Fruit fly (Drosophila melanogaster): ENCODE measurements around the gene vilya.

The vilya gene

dm6 chrX:2743020-2743419, 16.5 kb downstream of the vilya start (continued):
- TF ChIP-seq CG14050 (GFP tag; IDR thresholded peaks at IDR 0.05), result peak; percentile 84
- peak; percentile 80 for TF ChIP-seq CG9609 (GFP tag; optimal IDR thresholded peaks at IDR 0.05)
- TF ChIP-seq chn (GFP tag; optimal IDR thresholded peaks at IDR 0.05), result peak; percentile 57
- peak; percentile 69 for TF ChIP-seq luna (GFP tag; optimal IDR thresholded peaks at IDR 0.05)
- TF ChIP-seq slou (GFP tag; optimal IDR thresholded peaks at IDR 0.05), result peak; percentile 44
- peak; percentile 42 for TF ChIP-seq CG6254 (GFP tag; optimal IDR thresholded peaks at IDR 0.05)
- no peak for TF ChIP-seq Lpt (GFP tag; optimal IDR thresholded peaks at IDR 0.05)
- TF ChIP-seq schlank (tag; optimal IDR thresholded peaks at IDR 0.05), result peak; percentile 72
- peak; percentile 74 for TF ChIP-seq CG13424 (tag; optimal IDR thresholded peaks at IDR 0.05)
- TF ChIP-seq dati (GFP tag; IDR thresholded peaks at IDR 0.05), result peak; percentile 29; the same call in 1 of the 2 replicates
- TF ChIP-seq abd-A (tag; optimal IDR thresholded peaks at IDR 0.05), result no peak
- TF ChIP-seq sima (GFP tag; optimal IDR thresholded peaks at IDR 0.05), result peak; percentile 42
- no peak for TF ChIP-seq pita (GFP tag; optimal IDR thresholded peaks at IDR 0.05)
- peak; percentile 15 for TF ChIP-seq MTF-1 (GFP tag; optimal IDR thresholded peaks at IDR 0.05; ENCODE audit: borderline replicate concordance)
- peak; percentile 86 for TF ChIP-seq Vsx1 (GFP tag; optimal IDR thresholded peaks at IDR 0.05)
- no peak for TF ChIP-seq bigmax (GFP tag; optimal IDR thresholded peaks at IDR 0.05)
- peak; percentile 56 for TF ChIP-seq gcm2 (GFP tag; optimal IDR thresholded peaks at IDR 0.05)
- TF ChIP-seq insv (GFP tag; optimal IDR thresholded peaks at IDR 0.05), result no peak
- TF ChIP-seq Dp (GFP tag; optimal IDR thresholded peaks at IDR 0.05), result no peak
- TF ChIP-seq CG12236 (GFP tag; optimal IDR thresholded peaks at IDR 0.05), result peak; percentile 20
- TF ChIP-seq org-1 (GFP tag; optimal IDR thresholded peaks at IDR 0.05), result peak; percentile 69
- TF ChIP-seq sens-2 (GFP tag; IDR thresholded peaks at IDR 0.05), result peak; percentile 72; the same call in 1 of the 2 replicates
- no peak for TF ChIP-seq cato (GFP tag; optimal IDR thresholded peaks at IDR 0.05; ENCODE audit: borderline replicate concordance)
- TF ChIP-seq nerfin-1 (tag; optimal IDR thresholded peaks at IDR 0.05), result no peak
- TF ChIP-seq CG12219 (GFP tag; optimal IDR thresholded peaks at IDR 0.05), result peak; percentile 65
- TF ChIP-seq tin (GFP tag; optimal IDR thresholded peaks at IDR 0.05), result peak; percentile 50
- TF ChIP-seq CG2116 (GFP tag; optimal IDR thresholded peaks at IDR 0.05), result no peak
- TF ChIP-seq Ada2b (GFP tag; IDR thresholded peaks at IDR 0.05), result peak; percentile 93
- TF ChIP-seq CG8290 (GFP tag; optimal IDR thresholded peaks at IDR 0.05), result no peak
- peak in 1 of 2 experiments; percentile 52 for TF ChIP-seq CG8290 (tag; optimal IDR thresholded peaks at IDR 0.05)
- TF ChIP-seq tap (tag; optimal IDR thresholded peaks at IDR 0.05), result no peak
- peak; percentile 32 for TF ChIP-seq CG18764 (GFP tag; optimal IDR thresholded peaks at IDR 0.05)
- TF ChIP-seq ash1 (GFP tag; optimal IDR thresholded peaks at IDR 0.05), result no peak
- TF ChIP-seq CG33213 (GFP tag; optimal IDR thresholded peaks at IDR 0.05), result peak; percentile 59
- TF ChIP-seq CG2889 (GFP tag; IDR thresholded peaks at IDR 0.05), result peak; percentile 87
- TF ChIP-seq fd64A (GFP tag; optimal IDR thresholded peaks at IDR 0.05), result no peak
- TF ChIP-seq CG4707 (GFP tag; optimal IDR thresholded peaks at IDR 0.05), result no peak
- TF ChIP-seq HLH4C (GFP tag; IDR thresholded peaks at IDR 0.05; ENCODE audit: partially characterized antibody), result no peak
- no peak for TF ChIP-seq zen2 (GFP tag; IDR thresholded peaks at IDR 0.05; ENCODE audit: partially characterized antibody)
- peak; percentile 82 for TF ChIP-seq HmgZ (tag; optimal IDR thresholded peaks at IDR 0.05)
- TF ChIP-seq Fer3 (tag; optimal IDR thresholded peaks at IDR 0.05), result peak; percentile 84
- peak; percentile 75 for TF ChIP-seq slp2 (GFP tag; optimal IDR thresholded peaks at IDR 0.05)
- TF ChIP-seq CG17912 (GFP tag; optimal IDR thresholded peaks at IDR 0.05), result no peak
- TF ChIP-seq bab2 (GFP tag; optimal IDR thresholded peaks at IDR 0.05), result peak; percentile 78
- peak; percentile 59 for TF ChIP-seq CG10654 (GFP tag; optimal IDR thresholded peaks at IDR 0.05)
- TF ChIP-seq odd (GFP tag; optimal IDR thresholded peaks at IDR 0.05), result peak; percentile 66
- TF ChIP-seq Sry-β (GFP tag; optimal IDR thresholded peaks at IDR 0.05), result no peak
- TF ChIP-seq Ets97D (GFP tag; optimal IDR thresholded peaks at IDR 0.05), result peak; percentile 52
- no peak for TF ChIP-seq CG2202 (tag; optimal IDR thresholded peaks at IDR 0.05)
- TF ChIP-seq CG31441 (GFP tag; IDR thresholded peaks at IDR 0.05), result peak; percentile 66; the same call in 1 of the 2 replicates
- TF ChIP-seq Dfd (GFP tag; optimal IDR thresholded peaks at IDR 0.05), result no peak
